Worm (Caenorhabditis elegans): ENCODE results near the gene C05D12.4.

DNA sequence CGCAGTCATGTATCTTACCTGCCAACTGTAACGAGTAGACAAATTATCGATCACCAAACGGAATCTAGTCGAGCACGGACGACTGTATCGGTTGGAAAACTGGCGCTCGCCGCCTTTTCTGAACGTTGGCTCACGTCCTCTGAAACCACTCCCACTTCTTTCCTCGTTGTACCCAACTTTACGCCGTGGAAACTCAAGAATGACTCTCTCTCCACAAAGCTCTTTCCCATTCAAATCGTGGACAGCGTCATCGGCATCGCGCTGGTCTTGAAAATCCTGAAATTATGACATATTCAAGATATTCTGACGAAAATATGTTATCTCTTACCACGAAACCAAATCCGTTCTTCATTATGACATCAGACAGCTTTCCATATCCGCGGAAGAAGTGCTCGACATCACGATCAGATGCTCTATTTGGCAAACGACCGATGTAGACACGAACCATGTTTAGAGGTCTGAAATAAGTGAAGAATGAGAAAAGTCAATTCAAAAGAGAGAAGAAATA, 20.9 kb downstream of the C05D12.4 start, which contains the start of gene rsp-2:
- TF ChIP-seq mdl-1 (tag; optimal IDR thresholded peaks at IDR 0.05) (no peak), nhr-28 (tag; optimal IDR thresholded peaks at IDR 0.05) (no peak), Y105C5A.15 (GFP tag; IDR thresholded peaks at IDR 0.05) (no peak), T20F7.1 (GFP tag; optimal IDR thresholded peaks at IDR 0.05) (no peak), lin-15B (tag; optimal IDR thresholded peaks at IDR 0.05) (no peak), unc-130 (GFP tag; optimal IDR thresholded peaks at IDR 0.05) (no peak), spr-3 (GFP tag; optimal IDR thresholded peaks at IDR 0.05) (no peak)

Measured in whole organism, L4 larva.